Fruit fly (Drosophila melanogaster) whole organism, embryonic: ENCODE results near the gene CheA75a.

Experiments
- Awh ChIP-seq: fragments of 200-800 bp; sonication (Bioruptor generic); IDR thresholded peaks from 2 replicates; pipeline ENCODE4, ENCODE4 v1.3.6; 2022; ENCODE audit warnings: missing biosample characterization, missing genetic modification characterization
- Bgb ChIP-seq: fragments of 200-800 bp; sonication (Bioruptor generic); IDR thresholded peaks from 2 replicates; pipeline ENCODE4 v1.3.6; 2022; ENCODE audit warnings: missing biosample characterization, missing genetic modification characterization; ENCODE audit not compliant: partially characterized antibody
- Blimp-1 ChIP-seq: fragments of 200-800 bp; sonication (Bioruptor generic); optimal IDR thresholded peaks from 3 replicates; lab custom pipeline; 2018; ENCODE audit warnings: missing biosample characterization, missing genetic modification characterization, mild to moderate bottlenecking, moderate library complexity, missing genetic modification reagents
- CG10209 ChIP-seq: fragments of 200-800 bp; sonication (Bioruptor generic); optimal IDR thresholded peaks from 3 replicates; lab custom pipeline; 2017; ENCODE audit warnings: missing biosample characterization, mild to moderate bottlenecking, missing genetic modification characterization, missing genetic modification reagents
- CG10274 ChIP-seq: fragments of 200-800 bp; sonication (Bioruptor generic); optimal IDR thresholded peaks from 3 replicates; lab custom pipeline; 2017; ENCODE audit warnings: missing biosample characterization, mild to moderate bottlenecking, missing genetic modification characterization
- CG10543 ChIP-seq: fragments of 200-800 bp; sonication (Bioruptor generic); optimal IDR thresholded peaks from 3 replicates; lab custom pipeline; 2017; ENCODE audit warnings: missing biosample characterization, mild to moderate bottlenecking, missing genetic modification characterization, moderate library complexity
- CG11093 ChIP-seq: fragments of 200-800 bp; sonication (Bioruptor generic); IDR thresholded peaks from 3 replicates; pipeline ENCODE4 v1.3.6; 2022; ENCODE audit warnings: missing biosample characterization, missing genetic modification characterization
- CG11247 ChIP-seq: fragments of 200-800 bp; sonication (Bioruptor generic); IDR thresholded peaks from 2 replicates; pipeline ENCODE4 v1.3.6; 2022; ENCODE audit warnings: missing biosample characterization, missing genetic modification characterization
- CG12104 ChIP-seq: fragments of 200-800 bp; sonication (Bioruptor generic); optimal IDR thresholded peaks from 3 replicates; lab custom pipeline; 2016; ENCODE audit warnings: missing biosample characterization, missing genetic modification characterization
- CG12659 ChIP-seq: fragments of 200-800 bp; sonication (Bioruptor generic); optimal IDR thresholded peaks from 3 replicates; lab custom pipeline; 2017; ENCODE audit warnings: mild to moderate bottlenecking, missing biosample characterization, missing genetic modification reagents, missing genetic modification characterization
- CG15011 ChIP-seq: fragments of 200-800 bp; sonication (Bioruptor generic); optimal IDR thresholded peaks from 3 replicates; lab custom pipeline; 2018; ENCODE audit warnings: missing biosample characterization, mild to moderate bottlenecking, missing genetic modification characterization
- CG15696 ChIP-seq: fragments of 200-800 bp; sonication (Bioruptor generic); optimal IDR thresholded peaks from 2 replicates; lab custom pipeline; 2019; ENCODE audit warnings: missing biosample characterization, mild to moderate bottlenecking, missing genetic modification characterization, moderate library complexity
- CG17359 ChIP-seq: fragments of 200-800 bp; sonication (Bioruptor generic); optimal IDR thresholded peaks from 3 replicates; lab custom pipeline; 2018; ENCODE audit warnings: missing biosample characterization, mild to moderate bottlenecking, missing genetic modification characterization, moderate library complexity
- CG17361 ChIP-seq: fragments of 200-800 bp; sonication (Bioruptor generic); IDR thresholded peaks from 3 replicates; pipeline ENCODE4 v1.3.6; 2022; ENCODE audit warnings: missing biosample characterization, missing genetic modification characterization
- CG2712 ChIP-seq: fragments of 200-800 bp; optimal IDR thresholded peaks from 3 replicates; lab custom pipeline; 2019; ENCODE audit warnings: missing biosample characterization, mild to moderate bottlenecking, missing genetic modification characterization, moderate library complexity
- CG2875 ChIP-seq: fragments of 200-800 bp; sonication (Bioruptor generic); optimal IDR thresholded peaks from 2 replicates; lab custom pipeline; 2017; ENCODE audit warnings: missing biosample characterization, mild to moderate bottlenecking, missing genetic modification characterization, missing genetic modification reagents
- CG30431 ChIP-seq: fragments of 200-800 bp; sonication (Bioruptor generic); optimal IDR thresholded peaks from 2 replicates; lab custom pipeline; 2017; ENCODE audit warnings: missing biosample characterization, missing genetic modification characterization
- CG3065 ChIP-seq: fragments of 200-800 bp; sonication (Bioruptor generic); optimal IDR thresholded peaks from 2 replicates; lab custom pipeline; 2016; ENCODE audit warnings: missing biosample characterization, missing genetic modification characterization
- CG31441 ChIP-seq: fragments of 200-800 bp; sonication (Bioruptor generic); IDR thresholded peaks from 2 replicates; pipeline ENCODE4 v1.3.6; 2022; ENCODE audit warnings: missing biosample characterization, missing genetic modification characterization
- CG34376 ChIP-seq: fragments of 200-800 bp; sonication (Bioruptor generic); optimal IDR thresholded peaks from 2 replicates; lab custom pipeline; 2018; ENCODE audit warnings: missing biosample characterization, mild to moderate bottlenecking, missing genetic modification characterization
- CG3726 ChIP-seq: fragments of 200-800 bp; sonication (Bioruptor generic); IDR thresholded peaks from 3 replicates; pipeline ENCODE4, ENCODE4 v1.3.6; 2022; ENCODE audit warnings: missing biosample characterization, missing genetic modification characterization
- CG43689 ChIP-seq: fragments of 200-800 bp; sonication (Bioruptor generic); IDR thresholded peaks from 2 replicates; pipeline ENCODE4 v1.3.6; 2022; ENCODE audit warnings: missing biosample characterization, missing genetic modification characterization
- CG6683 ChIP-seq: fragments of 200-800 bp; sonication (Bioruptor generic); optimal IDR thresholded peaks from 2 replicates; lab custom pipeline; 2017; ENCODE audit warnings: missing biosample characterization, mild to moderate bottlenecking, missing genetic modification characterization, missing genetic modification reagents
- CG7357 ChIP-seq: fragments of 200-800 bp; sonication (Bioruptor generic); IDR thresholded peaks from 3 replicates; pipeline ENCODE4 v1.3.6; 2022; ENCODE audit warnings: missing biosample characterization, missing genetic modification characterization
- CG8388 ChIP-seq: fragments of 200-800 bp; sonication (Bioruptor generic); optimal IDR thresholded peaks from 2 replicates; lab custom pipeline; 2019; ENCODE audit warnings: missing biosample characterization, mild to moderate bottlenecking, missing genetic modification characterization, moderate library complexity
- Drgx ChIP-seq: fragments of 200-800 bp; sonication (Bioruptor generic); IDR thresholded peaks from 2 replicates; pipeline ENCODE4 v1.3.6; 2022; ENCODE audit warnings: missing biosample characterization, missing genetic modification characterization
- Hr51 ChIP-seq, 2 experiments: fragments of 200-800 bp; sonication (Bioruptor generic); optimal IDR thresholded peaks; 2 replicates in 1 of 2; 3 replicates in 1 of 2; lab custom pipeline; 2016 to 2018; ENCODE audit warnings: missing biosample characterization in 2 of 2, missing genetic modification characterization in 2 of 2, mild to moderate bottlenecking in 1 of 2, moderate library complexity in 1 of 2
- Myb ChIP-seq: fragments of 200-800 bp; sonication (Bioruptor generic); optimal IDR thresholded peaks from 2 replicates; lab custom pipeline; 2016; ENCODE audit warnings: missing biosample characterization, missing genetic modification characterization
- Sox100B ChIP-seq: fragments of 200-800 bp; sonication (Bioruptor generic); optimal IDR thresholded peaks from 3 replicates; lab custom pipeline; 2018; ENCODE audit warnings: missing biosample characterization, mild to moderate bottlenecking, missing genetic modification characterization
- TFAM ChIP-seq: fragments of 200-800 bp; sonication (Bioruptor generic); optimal IDR thresholded peaks from 2 replicates; lab custom pipeline; 2017; ENCODE audit warnings: missing biosample characterization, missing genetic modification characterization, inconsistent platforms
- Usf ChIP-seq: fragments of 200-800 bp; sonication (Bioruptor generic); optimal IDR thresholded peaks from 2 replicates; lab custom pipeline; 2017; ENCODE audit warnings: missing genotype, missing biosample characterization, missing genetic modification characterization
- ash1 ChIP-seq: fragments of 200-800 bp; sonication (Bioruptor generic); optimal IDR thresholded peaks from 2 replicates; lab custom pipeline; 2018; ENCODE audit warnings: missing biosample characterization, mild to moderate bottlenecking, missing genetic modification characterization
- cad ChIP-seq: fragments of >200 bp; optimal IDR thresholded peaks from 2 replicates; lab custom pipeline; 2017; ENCODE audit warnings: missing biosample characterization, missing genetic modification characterization
- corto ChIP-seq: fragments of 200-800 bp; sonication (Bioruptor generic); optimal IDR thresholded peaks from 2 replicates; lab custom pipeline; 2016; ENCODE audit warnings: missing biosample characterization, mild to moderate bottlenecking, missing genetic modification characterization, moderate library complexity
- crp ChIP-seq, 2 experiments: fragments of 200-800 bp; sonication (Bioruptor generic); optimal IDR thresholded peaks; 2 replicates in 1 of 2; 3 replicates in 1 of 2; lab custom pipeline; 2017; ENCODE audit warnings: missing biosample characterization in 2 of 2, missing genetic modification characterization in 2 of 2, mild to moderate bottlenecking in 1 of 2, moderate library complexity in 1 of 2
- dm ChIP-seq: fragments of 200-800 bp; sonication (Bioruptor generic); optimal IDR thresholded peaks from 3 replicates; lab custom pipeline; 2016; ENCODE audit warnings: missing biosample characterization, missing genetic modification characterization
- dmrt11E ChIP-seq: fragments of 200-800 bp; sonication (Bioruptor generic); optimal IDR thresholded peaks from 3 replicates; lab custom pipeline; 2018; ENCODE audit warnings: missing biosample characterization, mild to moderate bottlenecking, missing genetic modification characterization, moderate library complexity
- eve ChIP-seq, 2 experiments: fragments of >200 bp; optimal IDR thresholded peaks; 2 replicates each; lab custom pipeline; 2017; ENCODE audit warnings: missing biosample characterization in 2 of 2, missing genetic modification characterization in 2 of 2
- ewg ChIP-seq: fragments of 200-800 bp; sonication (Bioruptor generic); optimal IDR thresholded peaks from 3 replicates; lab custom pipeline; 2017; ENCODE audit warnings: mild to moderate bottlenecking, missing biosample characterization, missing genetic modification reagents, missing genetic modification characterization
- gce ChIP-seq: fragments of 200-800 bp; sonication (Bioruptor generic); IDR thresholded peaks from 3 replicates; pipeline ENCODE4 v1.3.6; 2022; ENCODE audit warnings: missing biosample characterization, missing genetic modification characterization
- kni ChIP-seq: fragments of 200-800 bp; sonication (Bioruptor generic); optimal IDR thresholded peaks from 3 replicates; lab custom pipeline; 2017; ENCODE audit warnings: mild to moderate bottlenecking, missing biosample characterization, missing genetic modification reagents, missing genetic modification characterization
- lilli ChIP-seq: fragments of 200-800 bp; sonication (Bioruptor generic); optimal IDR thresholded peaks from 3 replicates; lab custom pipeline; 2016; ENCODE audit warnings: missing biosample characterization, missing genetic modification characterization
- phol ChIP-seq: fragments of 200-800 bp; sonication (Bioruptor generic); optimal IDR thresholded peaks from 3 replicates; lab custom pipeline; 2018; ENCODE audit warnings: missing biosample characterization, mild to moderate bottlenecking, missing genetic modification characterization, moderate library complexity
- pum ChIP-seq: fragments of 200-800 bp; sonication (Bioruptor generic); optimal IDR thresholded peaks from 2 replicates; lab custom pipeline; 2016; ENCODE audit warnings: missing biosample characterization, missing genetic modification characterization
- scrt ChIP-seq: fragments of 200-800 bp; sonication (Bioruptor generic); optimal IDR thresholded peaks from 2 replicates; lab custom pipeline; 2018; ENCODE audit warnings: missing biosample characterization, mild to moderate bottlenecking, missing genetic modification characterization, moderate library complexity
- tna ChIP-seq: fragments of 200-800 bp; sonication (Bioruptor generic); IDR thresholded peaks from 2 replicates; pipeline ENCODE4 v1.3.6; 2022; ENCODE audit warnings: missing biosample characterization, missing genetic modification characterization; ENCODE audit not compliant: partially characterized antibody
- toy ChIP-seq: fragments of 200-800 bp; sonication (Bioruptor generic); IDR thresholded peaks from 2 replicates; pipeline ENCODE4 v1.3.6; 2022; ENCODE audit warnings: missing biosample characterization, missing genetic modification characterization
- zfh1 ChIP-seq: fragments of 200-800 bp; sonication (Bioruptor generic); IDR thresholded peaks from 3 replicates; pipeline ENCODE4 v1.3.6; 2022; ENCODE audit warnings: missing biosample characterization, missing genetic modification characterization

Gene CheA75a

dm6 chr3L:18272321-18273054 lies 20.6 kb downstream of the CheA75a start (continued):
- peak; percentile 57 for TF ChIP-seq phol (tag; lab: Kevin White, UChicago)
- no peak for TF ChIP-seq CG3726 (GFP tag; lab: Robert Waterston, UW)
- peak; percentile 11 for TF ChIP-seq CG12659 (GFP tag; lab: Kevin White, UChicago)
- TF ChIP-seq CG3065 (GFP tag; lab: Kevin White, UChicago), result no peak
- peak; percentile 5 for TF ChIP-seq lilli
- TF ChIP-seq corto, result no peak
- TF ChIP-seq gce (GFP tag; lab: Robert Waterston, UW), result 0 out of 3 replicates have a peak, but pooled peaks have one; percentile 33
- TF ChIP-seq CG30431 (GFP tag; lab: Kevin White, UChicago), result peak; percentile 14
- TF ChIP-seq CG17359, result peak; percentile 16
- TF ChIP-seq CG11093 (GFP tag; lab: Robert Waterston, UW), result 0 out of 3 replicates have a peak, but pooled peaks have one; percentile 16
- TF ChIP-seq CG15696, result peak; percentile 67
- no peak for TF ChIP-seq Drgx (GFP tag; lab: Robert Waterston, UW)
- TF ChIP-seq scrt (GFP tag; lab: Kevin White, UChicago), result peak; percentile 33
- peak; percentile 2 for TF ChIP-seq CG12104 (GFP tag; lab: Kevin White, UChicago)
- TF ChIP-seq pum (GFP tag; lab: Kevin White, UChicago), result peak; percentile 10
- no peak for TF ChIP-seq CG43689 (GFP tag; lab: Robert Waterston, UW)
- no peak for TF ChIP-seq Myb
- peak; percentile 54; the same call in 2 of the 3 replicates for TF ChIP-seq zfh1 (GFP tag; lab: Robert Waterston, UW)
- TF ChIP-seq Awh, result no peak
- no peak for TF ChIP-seq ash1 (GFP tag; lab: Kevin White, UChicago)
- peak; percentile 48; the same call in 1 of the 3 replicates for TF ChIP-seq CG7357 (GFP tag; lab: Robert Waterston, UW)
- peak; percentile 18 for TF ChIP-seq Usf (GFP tag; lab: Kevin White, UChicago)
- TF ChIP-seq CG11247 (GFP tag; lab: Robert Waterston, UW), result no peak
- TF ChIP-seq kni (GFP tag; lab: Kevin White, UChicago), result peak; percentile 64
- TF ChIP-seq CG2712 (tag; lab: Kevin White, UChicago), result peak; percentile 80
- no peak for TF ChIP-seq ewg
- peak; percentile 94 for TF ChIP-seq CG10209 (GFP tag; lab: Kevin White, UChicago)
- peak; percentile 62 for TF ChIP-seq CG17361 (GFP tag; lab: Robert Waterston, UW)
- TF ChIP-seq CG8388 (GFP tag; lab: Kevin White, UChicago), result peak; percentile 6
- no peak for TF ChIP-seq CG10274 (GFP tag; lab: Kevin White, UChicago)
- no peak for TF ChIP-seq CG2875 (GFP tag; lab: Kevin White, UChicago)
- TF ChIP-seq toy (GFP tag; lab: Robert Waterston, UW), result no peak
- peak; percentile 4 for TF ChIP-seq CG10543 (GFP tag; lab: Kevin White, UChicago)
- no peak for TF ChIP-seq Bgb (GFP tag; lab: Robert Waterston, UW)
- TF ChIP-seq TFAM, result no peak
- peak in 1 of 2 experiments; percentile 84 for TF ChIP-seq eve (GFP tag; optimal IDR thresholded peaks at IDR 0.05; lab: Kevin White, UChicago)
- no peak for TF ChIP-seq dm
- peak; percentile 73 for TF ChIP-seq dmrt11E (tag; lab: Kevin White, UChicago)
- TF ChIP-seq Blimp-1 (GFP tag; lab: Kevin White, UChicago), result peak; percentile 47
- TF ChIP-seq CG31441 (GFP tag; lab: Robert Waterston, UW), result peak; percentile 59
- no peak for TF ChIP-seq CG34376 (GFP tag; lab: Kevin White, UChicago)
- TF ChIP-seq crp (GFP tag; optimal IDR thresholded peaks at IDR 0.05; lab: Kevin White, UChicago), result no peak
- TF ChIP-seq tna, result no peak
- TF ChIP-seq CG15011 (GFP tag; lab: Kevin White, UChicago), result no peak
- peak; percentile 45 for TF ChIP-seq Sox100B
- no peak for TF ChIP-seq CG6683 (GFP tag; lab: Kevin White, UChicago)
- no peak for TF ChIP-seq cad (GFP tag; lab: Kevin White, UChicago)
- peak in 1 of 2 experiments; percentile 35 for TF ChIP-seq Hr51 (GFP tag; optimal IDR thresholded peaks at IDR 0.05; lab: Kevin White, UChicago)
